Fruit fly (Drosophila melanogaster): ENCODE data around the gene Mp.
A peak's percentile ranks its signal among the peaks of the same experiment; 100 is the strongest.

The Mp gene

dm6 chr3L:6955254-6956229 is 43.1 kb upstream of the Mp start, which contains the start of the genes CG10077 and CG9948 (continued):
- TF ChIP-seq CG10979 (tag; optimal IDR thresholded peaks at IDR 0.05) (peak; percentile 89), CG10274 (GFP tag; optimal IDR thresholded peaks at IDR 0.05) (peak; percentile 59), Six4 (GFP tag; optimal IDR thresholded peaks at IDR 0.05) (peak; percentile 71), Fer1 (GFP tag; optimal IDR thresholded peaks at IDR 0.05) (peak; percentile 91), CG17802 (tag; optimal IDR thresholded peaks at IDR 0.05) (peak; percentile 55), CG2678 (tag; optimal IDR thresholded peaks at IDR 0.05) (peak; percentile 93), repo (GFP tag; optimal IDR thresholded peaks at IDR 0.05) (peak; percentile 16), kay (GFP tag; optimal IDR thresholded peaks at IDR 0.05) (peak; percentile 47), D19B (GFP tag; optimal IDR thresholded peaks at IDR 0.05) (peak; percentile 78), scrt (GFP tag; optimal IDR thresholded peaks at IDR 0.05) (peak; percentile 65), Stat92E (GFP tag; optimal IDR thresholded peaks at IDR 0.05) (peak in 1 of 3 experiments; percentile 76), CG11085 (GFP tag; IDR thresholded peaks at IDR 0.05) (peak; percentile 90), NfI (GFP tag; optimal IDR thresholded peaks at IDR 0.05) (peak; percentile 86), btn (GFP tag; optimal IDR thresholded peaks at IDR 0.05) (no peak), ttk (GFP tag; IDR thresholded peaks at IDR 0.05) (peak; percentile 85), CG10959 (GFP tag; IDR thresholded peaks at IDR 0.05) (peak; percentile 83), Abd-B (GFP tag; optimal IDR thresholded peaks at IDR 0.05) (peak; percentile 87), ash1 (GFP tag; optimal IDR thresholded peaks at IDR 0.05) (peak; percentile 46), Hr39 (optimal IDR thresholded peaks at IDR 0.05) (no peak), CG4707 (GFP tag; optimal IDR thresholded peaks at IDR 0.05) (peak; percentile 75), emc (GFP tag; optimal IDR thresholded peaks at IDR 0.05) (no peak), eyg (GFP tag; optimal IDR thresholded peaks at IDR 0.05) (no peak), slou (GFP tag; optimal IDR thresholded peaks at IDR 0.05) (peak; percentile 37), Side (GFP tag; optimal IDR thresholded peaks at IDR 0.05) (peak; percentile 38), zfh1 (GFP tag; IDR thresholded peaks at IDR 0.05) (peak; percentile 94), CG1233 (GFP tag; optimal IDR thresholded peaks at IDR 0.05) (peak; percentile 86), CG11723 (GFP tag; optimal IDR thresholded peaks at IDR 0.05) (peak; percentile 69), hbn (GFP tag; IDR thresholded peaks at IDR 0.05; ENCODE audit: partially characterized antibody) (peak; percentile 71), corto (GFP tag; optimal IDR thresholded peaks at IDR 0.05) (peak; percentile 86), CG6683 (GFP tag; optimal IDR thresholded peaks at IDR 0.05) (peak; percentile 61), jigr1 (GFP tag; IDR thresholded peaks at IDR 0.05) (peak; percentile 74; the same call in 1 of the 3 replicates), vfl (GFP tag; optimal IDR thresholded peaks at IDR 0.05) (peak; percentile 66), Aef1 (GFP tag; IDR thresholded peaks at IDR 0.05) (peak; percentile 87), CG7839 (tag; optimal IDR thresholded peaks at IDR 0.05) (peak; percentile 93), CG17328 (GFP tag; IDR thresholded peaks at IDR 0.05) (peak; percentile 93)

DNA sequence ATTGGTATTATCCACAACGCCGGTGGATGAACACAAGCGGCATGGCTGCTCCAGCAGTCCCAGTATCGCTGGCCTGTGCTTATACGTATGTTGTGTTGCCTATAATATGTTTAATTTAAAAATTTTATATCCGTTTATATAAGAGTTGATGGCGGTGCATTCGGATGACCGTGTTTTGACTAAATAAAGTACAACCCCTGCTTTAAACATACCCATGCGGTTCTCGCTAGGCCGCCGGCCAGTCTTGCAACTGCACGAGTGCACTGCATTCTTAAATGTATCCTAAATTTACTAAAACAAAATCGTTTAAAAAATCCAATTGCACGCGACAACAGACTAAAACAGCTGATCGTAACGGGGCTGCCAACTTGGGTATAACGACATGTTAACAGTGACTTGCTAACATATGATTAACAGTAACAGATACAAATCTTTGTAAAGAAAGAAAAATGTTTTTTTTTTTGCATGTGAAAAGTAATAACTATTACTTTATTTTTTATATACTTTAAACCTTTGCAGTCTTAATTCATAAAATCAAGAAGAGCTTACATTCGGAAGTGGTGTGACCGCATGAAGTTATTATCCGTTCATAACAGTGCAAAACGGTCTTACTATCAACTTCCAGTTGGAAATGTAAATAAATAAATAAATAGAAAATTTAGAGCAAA is 40.8 kb upstream of the Mp start, which contains the start of the genes Uqcc1 and Surf1:
Gene Uqcc1 (minus strand): TSS at position 356 of the 668 bp plus-strand sequence.
Gene Surf1 (plus strand): TSS at position 594 of the 668 bp plus-strand sequence.
- peak; percentile 62 for TF ChIP-seq CG9797 (GFP tag; optimal IDR thresholded peaks at IDR 0.05)
- TF ChIP-seq CG4617 (GFP tag; optimal IDR thresholded peaks at IDR 0.05; ENCODE audit: borderline replicate concordance): peak; percentile 27
- peak; percentile 19 for TF ChIP-seq CG2116 (GFP tag; optimal IDR thresholded peaks at IDR 0.05)
- TF ChIP-seq CG12659 (GFP tag; optimal IDR thresholded peaks at IDR 0.05): peak; percentile 1
- peak; percentile 51 for TF ChIP-seq MESR4 (GFP tag; optimal IDR thresholded peaks at IDR 0.05)
- TF ChIP-seq MBD-R2 (GFP tag; IDR thresholded peaks at IDR 0.05): peak; percentile 52; the same call in 1 of the 2 replicates
- no peak for TF ChIP-seq psq (GFP tag; optimal IDR thresholded peaks at IDR 0.05)
- no peak for TF ChIP-seq otp (GFP tag; IDR thresholded peaks at IDR 0.05)
- TF ChIP-seq E2f1 (GFP tag; IDR thresholded peaks at IDR 0.05): no peak
- no peak for TF ChIP-seq mirr (GFP tag; optimal IDR thresholded peaks at IDR 0.05)
- 0 out of 3 replicates have a peak, but pooled peaks have one; percentile 19 for TF ChIP-seq CG34224 (GFP tag; IDR thresholded peaks at IDR 0.05; ENCODE audit: partially characterized antibody)
- peak; percentile 3 for TF ChIP-seq CG12391 (tag; optimal IDR thresholded peaks at IDR 0.05)
- peak; percentile 53 for TF ChIP-seq CG14710 (tag; optimal IDR thresholded peaks at IDR 0.05)
